Fruit fly (Drosophila melanogaster) whole organism, embryonic: ENCODE data around the gene CG5902.

Experiments
- Abd-B ChIP-seq: fragments of 200-800 bp; sonication (Bioruptor generic); optimal IDR thresholded peaks from 2 replicates; lab custom pipeline; 2018; ENCODE audit warnings: missing biosample characterization, mild to moderate bottlenecking, missing genetic modification characterization, moderate library complexity
- Awh ChIP-seq: fragments of 200-800 bp; sonication (Bioruptor generic); IDR thresholded peaks from 2 replicates; pipeline ENCODE4, ENCODE4 v1.3.6; 2022; ENCODE audit warnings: missing biosample characterization, missing genetic modification characterization
- Blimp-1 ChIP-seq: fragments of 200-800 bp; sonication (Bioruptor generic); optimal IDR thresholded peaks from 3 replicates; lab custom pipeline; 2018; ENCODE audit warnings: missing biosample characterization, missing genetic modification characterization, mild to moderate bottlenecking, moderate library complexity, missing genetic modification reagents
- CG10274 ChIP-seq: fragments of 200-800 bp; sonication (Bioruptor generic); optimal IDR thresholded peaks from 3 replicates; lab custom pipeline; 2017; ENCODE audit warnings: missing biosample characterization, mild to moderate bottlenecking, missing genetic modification characterization
- CG10431 ChIP-seq: fragments of 200-800 bp; sonication (Bioruptor generic); optimal IDR thresholded peaks from 3 replicates; lab custom pipeline; 2018; ENCODE audit warnings: missing biosample characterization, mild to moderate bottlenecking, missing genetic modification characterization
- CG11504 ChIP-seq: fragments of 200-800 bp; sonication (Bioruptor generic); optimal IDR thresholded peaks from 3 replicates; lab custom pipeline; 2019; ENCODE audit warnings: missing biosample characterization, mild to moderate bottlenecking, missing genetic modification characterization, moderate library complexity
- CG13123 ChIP-seq: fragments of 200-800 bp; sonication (Bioruptor generic); optimal IDR thresholded peaks from 2 replicates; lab custom pipeline; 2016; ENCODE audit warnings: missing biosample characterization, missing genetic modification characterization
- CG13296 ChIP-seq: fragments of 200-800 bp; sonication (Bioruptor generic); optimal IDR thresholded peaks from 3 replicates; lab custom pipeline; 2018; ENCODE audit warnings: missing biosample characterization, mild to moderate bottlenecking, missing genetic modification characterization
- CG14710 ChIP-seq: fragments of 200-800 bp; sonication (Bioruptor generic); optimal IDR thresholded peaks from 3 replicates; lab custom pipeline; 2019; ENCODE audit warnings: missing biosample characterization, mild to moderate bottlenecking, missing genetic modification characterization, moderate library complexity
- CG15514 ChIP-seq: fragments of 200-800 bp; sonication (Bioruptor generic); optimal IDR thresholded peaks from 3 replicates; lab custom pipeline; 2017; ENCODE audit warnings: missing biosample characterization, missing genetic modification characterization, mild to moderate bottlenecking, moderate library complexity, missing genetic modification reagents
- CG17568 ChIP-seq: fragments of 200-800 bp; sonication (Bioruptor generic); optimal IDR thresholded peaks from 2 replicates; lab custom pipeline; 2018; ENCODE audit warnings: missing biosample characterization, mild to moderate bottlenecking, missing genetic modification characterization, moderate library complexity
- CG17802 ChIP-seq: fragments of 200-800 bp; sonication (Bioruptor generic); optimal IDR thresholded peaks from 2 replicates; lab custom pipeline; 2018; ENCODE audit warnings: missing biosample characterization, mild to moderate bottlenecking, missing genetic modification characterization, moderate library complexity
- CG2678 ChIP-seq: fragments of 200-800 bp; sonication (Bioruptor generic); optimal IDR thresholded peaks from 3 replicates; lab custom pipeline; 2019; ENCODE audit warnings: missing biosample characterization, mild to moderate bottlenecking, missing genetic modification characterization, moderate library complexity
- CG33213 ChIP-seq: fragments of 200-800 bp; sonication (Bioruptor generic); optimal IDR thresholded peaks from 3 replicates; lab custom pipeline; 2016; ENCODE audit warnings: missing biosample characterization, missing genetic modification characterization
- CG34376 ChIP-seq: fragments of 200-800 bp; sonication (Bioruptor generic); optimal IDR thresholded peaks from 2 replicates; lab custom pipeline; 2018; ENCODE audit warnings: missing biosample characterization, mild to moderate bottlenecking, missing genetic modification characterization
- CG42726 ChIP-seq: fragments of 200-800 bp; sonication (Bioruptor generic); IDR thresholded peaks from 2 replicates; pipeline ENCODE4 v1.3.6; 2022; ENCODE audit warnings: missing biosample characterization, missing genetic modification characterization; ENCODE audit not compliant: partially characterized antibody
- CG4328 ChIP-seq: fragments of 200-800 bp; sonication (Bioruptor generic); optimal IDR thresholded peaks from 3 replicates; lab custom pipeline; 2017; ENCODE audit warnings: missing biosample characterization, missing genetic modification reagents, missing genetic modification characterization
- CG4617 ChIP-seq: fragments of 200-800 bp; sonication (Bioruptor generic); optimal IDR thresholded peaks from 3 replicates; lab custom pipeline; 2016; ENCODE audit warnings: missing biosample characterization, missing genetic modification characterization, borderline replicate concordance
- CG4730 ChIP-seq: fragments of 200-800 bp; sonication (Bioruptor generic); IDR thresholded peaks from 2 replicates; pipeline ENCODE4 v1.3.6; 2022; ENCODE audit warnings: missing biosample characterization, missing genetic modification characterization
- CG8924 ChIP-seq: fragments of 200-800 bp; optimal IDR thresholded peaks from 3 replicates; lab custom pipeline; 2019; ENCODE audit warnings: missing biosample characterization, mild to moderate bottlenecking, missing genetic modification characterization, moderate library complexity
- CG9932 ChIP-seq: fragments of 200-800 bp; sonication (Bioruptor generic); IDR thresholded peaks from 2 replicates; pipeline ENCODE4 v1.3.6; 2022; ENCODE audit warnings: missing biosample characterization, missing genetic modification characterization
- CkIIα-i1 ChIP-seq: fragments of 200-800 bp; sonication (Bioruptor generic); IDR thresholded peaks from 2 replicates; pipeline ENCODE4 v1.3.6; 2022; ENCODE audit warnings: missing biosample characterization, missing genetic modification characterization
- ERR ChIP-seq: fragments of 200-800 bp; sonication (Bioruptor generic); optimal IDR thresholded peaks from 2 replicates; lab custom pipeline; 2016; ENCODE audit warnings: missing biosample characterization, missing genetic modification characterization
- Hr39 ChIP-seq: fragments of >200 bp; optimal IDR thresholded peaks from 2 replicates; lab custom pipeline; 2017
- Nf-YB ChIP-seq: fragments of 200-800 bp; sonication (Bioruptor generic); optimal IDR thresholded peaks from 3 replicates; lab custom pipeline; 2019; ENCODE audit warnings: missing biosample characterization, mild to moderate bottlenecking, missing genetic modification characterization, moderate library complexity
- PHDP ChIP-seq: fragments of 200-800 bp; sonication (Bioruptor generic); optimal IDR thresholded peaks from 3 replicates; lab custom pipeline; 2018; ENCODE audit warnings: missing biosample characterization, mild to moderate bottlenecking, missing genetic modification characterization, moderate library complexity
- Sox100B ChIP-seq: fragments of 200-800 bp; sonication (Bioruptor generic); optimal IDR thresholded peaks from 3 replicates; lab custom pipeline; 2018; ENCODE audit warnings: missing biosample characterization, mild to moderate bottlenecking, missing genetic modification characterization
- Sox102F ChIP-seq: fragments of 200-800 bp; sonication (Bioruptor generic); optimal IDR thresholded peaks from 2 replicates; lab custom pipeline; 2018; ENCODE audit warnings: missing biosample characterization, mild to moderate bottlenecking, missing genetic modification characterization, moderate library complexity
- al ChIP-seq: fragments of 200-800 bp; sonication (Bioruptor generic); IDR thresholded peaks from 2 replicates; pipeline ENCODE4 v1.3.6; 2022; ENCODE audit warnings: missing biosample characterization, missing genetic modification characterization
- ash1 ChIP-seq: fragments of 200-800 bp; sonication (Bioruptor generic); optimal IDR thresholded peaks from 2 replicates; lab custom pipeline; 2018; ENCODE audit warnings: missing biosample characterization, mild to moderate bottlenecking, missing genetic modification characterization
- az2 ChIP-seq: fragments of 200-800 bp; sonication (Bioruptor generic); optimal IDR thresholded peaks from 3 replicates; lab custom pipeline; 2016; ENCODE audit warnings: missing biosample characterization, missing genetic modification characterization
- da ChIP-seq: fragments of 200-800 bp; sonication (Bioruptor generic); optimal IDR thresholded peaks from 2 replicates; lab custom pipeline; 2016; ENCODE audit warnings: missing biosample characterization, missing genetic modification characterization
- dimm ChIP-seq: fragments of 200-800 bp; sonication (Bioruptor generic); IDR thresholded peaks from 2 replicates; pipeline ENCODE4 v1.3.6; 2022; ENCODE audit warnings: missing biosample characterization, missing genetic modification characterization
- ftz-f1 ChIP-seq: fragments of 200-800 bp; sonication (Bioruptor generic); optimal IDR thresholded peaks from 2 replicates; lab custom pipeline; 2016; ENCODE audit warnings: missing biosample characterization, missing genetic modification characterization
- gsb ChIP-seq: fragments of 200-800 bp; sonication (Bioruptor generic); IDR thresholded peaks from 2 replicates; pipeline ENCODE4 v1.3.6; 2022; ENCODE audit warnings: missing biosample characterization, missing genetic modification characterization
- gsb-n ChIP-seq: fragments of 200-800 bp; sonication (Bioruptor generic); optimal IDR thresholded peaks from 3 replicates; lab custom pipeline; 2018; ENCODE audit warnings: missing biosample characterization, mild to moderate bottlenecking, missing genetic modification characterization
- inv ChIP-seq: fragments of 200-800 bp; sonication (Bioruptor generic); IDR thresholded peaks from 2 replicates; pipeline ENCODE4 v1.3.6; 2022; ENCODE audit warnings: missing biosample characterization, missing genetic modification characterization; ENCODE audit not compliant: partially characterized antibody
- ken ChIP-seq: fragments of 200-800 bp; sonication (Bioruptor generic); IDR thresholded peaks from 3 replicates; pipeline ENCODE4 v1.3.6; 2022; ENCODE audit warnings: missing biosample characterization, missing genetic modification characterization
- lilli ChIP-seq: fragments of 200-800 bp; sonication (Bioruptor generic); optimal IDR thresholded peaks from 3 replicates; lab custom pipeline; 2016; ENCODE audit warnings: missing biosample characterization, missing genetic modification characterization
- lov ChIP-seq, 2 experiments: fragments of 200-800 bp in 1 of 2; fragments of >200 bp in 1 of 2; sonication (Bioruptor generic) in 1 of 2; IDR thresholded peaks in 1 of 2; optimal IDR thresholded peaks in 1 of 2; 2 replicates in 1 of 2; 3 replicates in 1 of 2; pipeline versions ENCODE4 v1.3.6 to Lab custom; 2017 to 2022; ENCODE audit warnings: missing biosample characterization in 1 of 2, missing genetic modification characterization in 1 of 2
- pan ChIP-seq, 4 experiments: fragments of >200 bp in 3 of 4; fragments of 200-800 bp in 1 of 4; sonication (Bioruptor generic) in 1 of 4; optimal IDR thresholded peaks in 3 of 4; IDR thresholded peaks in 1 of 4; 2 replicates each; pipeline versions ENCODE4 v1.3.6 to Lab custom; 2017 to 2022; ENCODE audit warnings: missing biosample characterization in 2 of 4, missing genetic modification characterization in 2 of 4, mixed read lengths in 1 of 4
- pnt ChIP-seq: fragments of 200-800 bp; sonication (Bioruptor generic); optimal IDR thresholded peaks from 3 replicates; lab custom pipeline; 2016; ENCODE audit warnings: missing biosample characterization, missing genetic modification characterization
- psq ChIP-seq: fragments of 200-800 bp; sonication (Bioruptor generic); optimal IDR thresholded peaks from 2 replicates; lab custom pipeline; 2017; ENCODE audit warnings: missing biosample characterization, missing genetic modification characterization
- rib ChIP-seq: fragments of 200-800 bp; sonication (Bioruptor generic); IDR thresholded peaks from 2 replicates; pipeline ENCODE4 v1.3.6; 2022; ENCODE audit warnings: missing biosample characterization, missing genetic modification characterization
- sug ChIP-seq: fragments of 200-800 bp; optimal IDR thresholded peaks from 2 replicates; lab custom pipeline; 2019; ENCODE audit warnings: missing biosample characterization, mild to moderate bottlenecking, missing genetic modification characterization, moderate library complexity
- tgo ChIP-seq: fragments of 200-800 bp; sonication (Bioruptor generic); IDR thresholded peaks from 3 replicates; pipeline ENCODE4 v1.3.6; 2022; ENCODE audit warnings: missing biosample characterization, missing genetic modification characterization
- tx ChIP-seq: fragments of 200-800 bp; sonication (Bioruptor generic); optimal IDR thresholded peaks from 2 replicates; lab custom pipeline; 2016; ENCODE audit warnings: missing biosample characterization, missing genetic modification characterization
- vfl ChIP-seq: fragments of 200-800 bp; sonication (Bioruptor generic); optimal IDR thresholded peaks from 2 replicates; lab custom pipeline; 2016; ENCODE audit warnings: missing biosample characterization, missing genetic modification characterization

Gene CG5902

DNA sequence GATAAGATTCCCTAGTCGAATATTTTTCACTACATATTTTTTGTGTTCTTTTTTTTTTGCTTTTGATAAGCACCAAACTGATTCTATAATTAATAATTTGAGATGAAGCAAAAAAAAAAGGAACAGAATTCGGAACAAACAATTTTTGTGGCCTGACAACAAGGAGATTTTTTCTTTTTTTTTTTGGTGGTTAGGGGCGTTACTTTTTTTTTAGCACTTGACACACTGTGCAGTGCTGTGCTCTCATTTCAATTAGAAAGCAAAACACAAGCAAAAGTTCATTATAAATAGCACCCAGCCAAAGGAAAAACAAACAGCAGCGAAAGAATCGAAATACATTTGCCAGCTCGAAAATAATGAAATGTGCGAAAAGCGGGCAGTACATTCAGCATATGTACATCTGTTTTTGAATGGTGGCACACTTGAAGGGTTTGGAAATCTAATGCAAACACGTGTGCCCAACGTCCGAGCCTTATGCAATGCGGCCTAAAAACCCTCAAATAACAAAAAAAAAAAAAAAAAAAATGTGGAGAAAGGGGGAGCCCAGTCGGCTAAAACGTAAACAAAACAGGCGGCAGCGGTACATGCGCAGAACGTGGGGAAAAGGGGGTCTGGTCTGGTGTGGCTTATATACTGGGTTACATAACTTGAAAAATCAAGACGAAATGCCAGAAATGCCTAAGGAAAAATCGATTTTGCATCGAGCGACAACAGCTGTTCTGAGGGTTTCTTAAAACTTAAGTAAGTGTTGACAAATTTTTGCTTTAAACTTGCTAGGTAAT lies 44.6 kb upstream of the CG5902 start (continued):
- TF ChIP-seq vfl (GFP tag; lab: Kevin White, UChicago) (peak; percentile 2), CG33213 (no peak), psq (GFP tag; lab: Kevin White, UChicago) (no peak), Blimp-1 (GFP tag; lab: Kevin White, UChicago) (peak; percentile 27), Hr39 (lab: Kevin White, UChicago) (no peak), CG13296 (GFP tag; lab: Kevin White, UChicago) (no peak), CG11504 (peak; percentile 38), ERR (GFP tag; lab: Kevin White, UChicago) (peak; percentile 30), CG34376 (GFP tag; lab: Kevin White, UChicago) (no peak), CG15514 (GFP tag; lab: Kevin White, UChicago) (peak; percentile 11), da (GFP tag; lab: Kevin White, UChicago) (no peak), CG4617 (no peak), CG10431 (GFP tag; lab: Kevin White, UChicago) (no peak), tx (GFP tag; lab: Kevin White, UChicago) (no peak), CG17568 (GFP tag; lab: Kevin White, UChicago) (no peak), CkIIα-i1 (no peak), CG13123 (GFP tag; lab: Kevin White, UChicago) (no peak), Nf-YB (GFP tag; lab: Kevin White, UChicago) (no peak), CG8924 (tag; lab: Kevin White, UChicago) (no peak), inv (GFP tag; lab: Robert Waterston, UW) (no peak), CG14710 (tag; lab: Kevin White, UChicago) (no peak), lov (optimal IDR thresholded peaks at IDR 0.05; lab: Kevin White, UChicago) (no peak), lov (GFP tag; IDR thresholded peaks at IDR 0.05; lab: Robert Waterston, UW) (0 out of 3 replicates have a peak, but pooled peaks have one; percentile 27), CG9932 (GFP tag; lab: Robert Waterston, UW) (peak; percentile 74), pnt (GFP tag; lab: Kevin White, UChicago) (peak; percentile 16), dimm (no peak), Awh (GFP tag; lab: Robert Waterston, UW) (no peak; the same call in 1 of the 2 replicates), Sox102F (peak; percentile 50), gsb-n (tag; lab: Kevin White, UChicago) (no peak), Sox100B (GFP tag; lab: Kevin White, UChicago) (peak; percentile 32), ken (GFP tag; lab: Robert Waterston, UW) (no peak; the same call in 2 of the 3 replicates), sug (no peak), pan (optimal IDR thresholded peaks at IDR 0.05; lab: Kevin White, UChicago) (no peak), pan (GFP tag; optimal IDR thresholded peaks at IDR 0.05 in 1 of 2, IDR thresholded peaks at IDR 0.05 in 1 of 2) (peak in 1 of 2 experiments; percentile 61), rib (GFP tag; lab: Robert Waterston, UW) (peak; percentile 54; the same call in 1 of the 2 replicates), lilli (GFP tag; lab: Kevin White, UChicago) (peak; percentile 63), gsb (GFP tag; lab: Robert Waterston, UW) (no peak), az2 (GFP tag; lab: Kevin White, UChicago) (peak; percentile 26), tgo (GFP tag; lab: Robert Waterston, UW) (peak; percentile 49; the same call in 2 of the 3 replicates), CG10274 (GFP tag; lab: Kevin White, UChicago) (no peak), CG4328 (peak; percentile 30), CG4730 (GFP tag; lab: Robert Waterston, UW) (no peak), ftz-f1 (GFP tag; lab: Kevin White, UChicago) (no peak), al (GFP tag; lab: Robert Waterston, UW) (0 out of 2 replicates have a peak, but pooled peaks have one; percentile 28), CG2678 (peak; percentile 42), Abd-B (GFP tag; lab: Kevin White, UChicago) (no peak), ash1 (GFP tag; lab: Kevin White, UChicago) (no peak), CG42726 (GFP tag; lab: Robert Waterston, UW) (no peak), CG17802 (tag; lab: Kevin White, UChicago) (no peak), PHDP (tag; lab: Kevin White, UChicago) (peak; percentile 48)
